Worm (Caenorhabditis elegans) whole organism, L4 larva: ENCODE results near the gene dct-6.

Source experiments
- R02D3.7 ChIP-seq: fragments of 150-350 bp; sonication (generic microtip); optimal IDR thresholded peaks from 3 replicates; lab custom pipeline; 2014; ENCODE audit warnings: missing biosample characterization, missing genetic modification characterization
- Y105C5A.15 ChIP-seq: fragments of 200-800 bp; sonication (Bioruptor generic); IDR thresholded peaks from 2 replicates; pipeline ENCODE4 v1.3.6; 2022; ENCODE audit warnings: missing genetic modification characterization, missing compliant biosample characterization
- ama-1 ChIP-seq: fragments of 150-350 bp; optimal IDR thresholded peaks from 2 replicates; lab custom pipeline; 2014; ENCODE audit warnings: inconsistent platforms, mixed read lengths
- ces-1 ChIP-seq: fragments of 150-350 bp; sonication (generic microtip); optimal IDR thresholded peaks from 4 replicates; lab custom pipeline; 2014; ENCODE audit warnings: missing biosample characterization, missing genetic modification reagents, missing genetic modification characterization
- ctbp-1 ChIP-seq: fragments of 200-800 bp; sonication (Bioruptor generic); IDR thresholded peaks from 2 replicates; pipeline ENCODE4 v1.3.6; 2022; ENCODE audit warnings: missing genetic modification reagents, missing genetic modification characterization, missing compliant biosample characterization
- lin-29 ChIP-seq: fragments of 200-800 bp; sonication (Bioruptor generic); IDR thresholded peaks from 2 replicates; pipeline ENCODE4 v1.3.6; 2022; ENCODE audit warnings: missing genetic modification reagents, missing genetic modification characterization, missing compliant biosample characterization
- nhr-237 ChIP-seq: sonication (generic microtip); optimal IDR thresholded peaks from 2 replicates; lab custom pipeline; 2017; ENCODE audit warnings: missing biosample characterization, missing genetic modification characterization
- nhr-28 ChIP-seq: fragments of 150-350 bp; optimal IDR thresholded peaks from 2 replicates; lab custom pipeline; 2014; ENCODE audit warnings: missing biosample characterization, missing genetic modification characterization
- nhr-76 ChIP-seq: fragments of 150-350 bp; optimal IDR thresholded peaks from 2 replicates; lab custom pipeline; 2014; ENCODE audit warnings: missing biosample characterization, missing genetic modification characterization
- zfp-3 ChIP-seq: fragments of 200-800 bp; sonication (Bioruptor generic); conservative IDR thresholded peaks from 2 replicates; pipeline ENCODE4 v1.3.6; 2022; ENCODE audit warnings: missing genetic modification reagents, missing genetic modification characterization, missing compliant biosample characterization
- ztf-11 ChIP-seq: fragments of 150-350 bp; optimal IDR thresholded peaks from 2 replicates; lab custom pipeline; 2014; ENCODE audit warnings: missing biosample characterization, missing genetic modification characterization

ce11 chrIII:5964058-5964632 is 2.1 kb upstream of the dct-6 start:
- TF ChIP-seq zfp-3 (GFP tag; lab: Robert Waterston, UW) (no peak), Y105C5A.15 (GFP tag; lab: Robert Waterston, UW) (no peak), R02D3.7 (tag; lab: Kevin White, UChicago) (no peak), lin-29 (GFP tag; lab: Robert Waterston, UW) (no peak), ama-1 (lab: Kevin White, UChicago) (no peak), nhr-237 (no peak), ces-1 (GFP tag; lab: Kevin White, UChicago) (no peak), nhr-76 (tag; lab: Kevin White, UChicago) (no peak), ztf-11 (tag; lab: Kevin White, UChicago) (no peak), nhr-28 (peak; percentile 40), ctbp-1 (GFP tag; lab: Robert Waterston, UW) (no peak)
